Worm (Caenorhabditis elegans) whole organism, L4/young adult: ENCODE measurements around the gene alr-1.

Experiments used
- W03F9.2 ChIP-seq: fragments of 150-350 bp; optimal IDR thresholded peaks from 2 replicates; lab custom pipeline; 2014; ENCODE audit warnings: missing biosample characterization, missing genetic modification characterization
- dao-5 ChIP-seq: sonication (generic microtip); optimal IDR thresholded peaks from 2 replicates; lab custom pipeline; 2016; ENCODE audit warnings: missing genotype, missing genetic modification characterization, moderate library complexity, missing compliant biosample characterization

DNA sequence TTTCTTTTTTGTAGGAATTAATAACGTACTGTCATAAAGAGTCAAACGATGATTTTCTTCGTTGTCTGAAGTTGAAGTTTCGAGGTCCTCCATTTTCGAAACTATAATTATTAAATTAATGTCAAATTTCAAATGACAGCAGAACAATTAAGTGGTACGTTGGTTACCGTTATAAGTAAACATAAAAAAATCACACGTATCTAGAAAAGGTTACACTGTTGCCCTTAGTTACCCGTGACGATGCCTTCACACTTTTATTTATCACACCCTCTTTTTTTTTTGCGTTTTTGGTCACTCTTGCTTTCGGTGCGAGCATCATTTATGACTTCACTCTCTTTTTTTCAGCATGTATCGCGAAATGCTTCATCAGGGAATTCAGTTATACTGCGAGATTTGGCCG is 27.3 kb upstream of the alr-1 start, which contains the start of the genes C05C9.3 and C05C9.2:
- TF ChIP-seq W03F9.2 (no peak), dao-5 (tag; lab: Kevin White, UChicago) (no peak)
